Fruit fly (Drosophila melanogaster) whole organism, embryonic: ENCODE results near the gene beag.

Experiments
- Blimp-1 ChIP-seq: fragments of 200-800 bp; sonication (Bioruptor generic); optimal IDR thresholded peaks from 3 replicates; lab custom pipeline; 2018; ENCODE audit warnings: missing biosample characterization, missing genetic modification characterization, mild to moderate bottlenecking, moderate library complexity, missing genetic modification reagents
- Bteb2 ChIP-seq: fragments of 200-800 bp; sonication (Bioruptor generic); optimal IDR thresholded peaks from 2 replicates; lab custom pipeline; 2016; ENCODE audit warnings: missing biosample characterization, missing genetic modification characterization
- CG11093 ChIP-seq: fragments of 200-800 bp; sonication (Bioruptor generic); IDR thresholded peaks from 3 replicates; pipeline ENCODE4 v1.3.6; 2022; ENCODE audit warnings: missing biosample characterization, missing genetic modification characterization
- CG11695 ChIP-seq: fragments of 200-800 bp; sonication (Bioruptor generic); IDR thresholded peaks from 3 replicates; pipeline ENCODE4 v1.3.6; 2022; ENCODE audit warnings: missing biosample characterization, missing genetic modification characterization
- CG11723 ChIP-seq: fragments of 200-800 bp; sonication (Bioruptor generic); optimal IDR thresholded peaks from 2 replicates; lab custom pipeline; 2017; ENCODE audit warnings: missing biosample characterization, mild to moderate bottlenecking, missing genetic modification characterization
- CG13424 ChIP-seq: fragments of 200-800 bp; sonication (Bioruptor generic); optimal IDR thresholded peaks from 2 replicates; lab custom pipeline; 2019; ENCODE audit warnings: missing biosample characterization, mild to moderate bottlenecking, missing genetic modification characterization, moderate library complexity
- CG14050 ChIP-seq: fragments of 200-800 bp; sonication (Bioruptor generic); IDR thresholded peaks from 3 replicates; pipeline ENCODE4 v1.3.6; 2022; ENCODE audit warnings: missing biosample characterization, missing genetic modification characterization
- CG15011 ChIP-seq: fragments of 200-800 bp; sonication (Bioruptor generic); optimal IDR thresholded peaks from 3 replicates; lab custom pipeline; 2018; ENCODE audit warnings: missing biosample characterization, mild to moderate bottlenecking, missing genetic modification characterization
- CG15269 ChIP-seq: fragments of 200-800 bp; sonication (Bioruptor generic); optimal IDR thresholded peaks from 2 replicates; lab custom pipeline; 2018; ENCODE audit warnings: missing biosample characterization, mild to moderate bottlenecking, missing genetic modification characterization, moderate library complexity
- CG1647 ChIP-seq: fragments of 200-800 bp; sonication (Bioruptor generic); optimal IDR thresholded peaks from 3 replicates; lab custom pipeline; 2016; ENCODE audit warnings: missing biosample characterization, missing genetic modification characterization
- CG31441 ChIP-seq: fragments of 200-800 bp; sonication (Bioruptor generic); IDR thresholded peaks from 2 replicates; pipeline ENCODE4 v1.3.6; 2022; ENCODE audit warnings: missing biosample characterization, missing genetic modification characterization
- CG3838 ChIP-seq: fragments of 200-800 bp; sonication (Bioruptor generic); optimal IDR thresholded peaks from 3 replicates; lab custom pipeline; 2016; ENCODE audit warnings: missing biosample characterization, missing genetic modification characterization
- CG42726 ChIP-seq: fragments of 200-800 bp; sonication (Bioruptor generic); IDR thresholded peaks from 2 replicates; pipeline ENCODE4 v1.3.6; 2022; ENCODE audit warnings: missing biosample characterization, missing genetic modification characterization; ENCODE audit not compliant: partially characterized antibody
- CG5245 ChIP-seq: fragments of 200-800 bp; sonication (Bioruptor generic); optimal IDR thresholded peaks from 3 replicates; lab custom pipeline; 2016; ENCODE audit warnings: missing biosample characterization, missing genetic modification characterization
- CG6854 ChIP-seq: fragments of 200-800 bp; sonication (Bioruptor generic); optimal IDR thresholded peaks from 3 replicates; lab custom pipeline; 2017; ENCODE audit warnings: missing biosample characterization, mild to moderate bottlenecking, missing genetic modification characterization
- Deaf1 ChIP-seq: fragments of 200-800 bp; optimal IDR thresholded peaks from 3 replicates; lab custom pipeline; 2019; ENCODE audit warnings: missing biosample characterization, mild to moderate bottlenecking, missing genetic modification characterization, moderate library complexity
- Drgx ChIP-seq: fragments of 200-800 bp; sonication (Bioruptor generic); IDR thresholded peaks from 2 replicates; pipeline ENCODE4 v1.3.6; 2022; ENCODE audit warnings: missing biosample characterization, missing genetic modification characterization
- Elba2 ChIP-seq: fragments of 200-800 bp; sonication (Bioruptor generic); optimal IDR thresholded peaks from 3 replicates; lab custom pipeline; 2016; ENCODE audit warnings: missing biosample characterization, missing genetic modification characterization
- H2.0 ChIP-seq: fragments of 200-800 bp; sonication (Bioruptor generic); IDR thresholded peaks from 2 replicates; pipeline ENCODE4 v1.3.6; 2022; ENCODE audit warnings: missing biosample characterization, missing genetic modification characterization
- HLH54F ChIP-seq: fragments of 200-800 bp; sonication (Bioruptor generic); optimal IDR thresholded peaks from 3 replicates; lab custom pipeline; 2016; ENCODE audit warnings: missing biosample characterization, missing genetic modification characterization
- Lhr ChIP-seq: fragments of 200-800 bp; sonication (Bioruptor generic); optimal IDR thresholded peaks from 3 replicates; lab custom pipeline; 2017; ENCODE audit warnings: mild to moderate bottlenecking, missing biosample characterization, missing genetic modification reagents, missing genetic modification characterization
- NC2α ChIP-seq: fragments of 200-800 bp; sonication (Bioruptor generic); optimal IDR thresholded peaks from 2 replicates; lab custom pipeline; 2016; ENCODE audit warnings: missing biosample characterization, missing genetic modification characterization
- Nf-YB ChIP-seq: fragments of 200-800 bp; sonication (Bioruptor generic); optimal IDR thresholded peaks from 3 replicates; lab custom pipeline; 2019; ENCODE audit warnings: missing biosample characterization, mild to moderate bottlenecking, missing genetic modification characterization, moderate library complexity
- Optix ChIP-seq: fragments of 200-800 bp; sonication (Bioruptor generic); IDR thresholded peaks from 3 replicates; pipeline ENCODE4 v1.3.6; 2022; ENCODE audit warnings: missing biosample characterization, missing genetic modification characterization
- Rx ChIP-seq: fragments of 200-800 bp; sonication (Bioruptor generic); IDR thresholded peaks from 2 replicates; pipeline ENCODE4 v1.3.6; 2022; ENCODE audit warnings: missing biosample characterization, missing genetic modification characterization
- Sry-δ ChIP-seq: fragments of 200-800 bp; sonication (Bioruptor generic); optimal IDR thresholded peaks from 2 replicates; lab custom pipeline; 2016; ENCODE audit warnings: missing biosample characterization, missing genetic modification characterization
- ase ChIP-seq: fragments of 200-800 bp; sonication (Bioruptor generic); IDR thresholded peaks from 3 replicates; pipeline ENCODE4 v1.3.6; 2022; ENCODE audit warnings: missing biosample characterization, missing genetic modification characterization
- cg ChIP-seq: fragments of 200-800 bp; sonication (Bioruptor generic); optimal IDR thresholded peaks from 3 replicates; lab custom pipeline; 2019; ENCODE audit warnings: missing biosample characterization, mild to moderate bottlenecking, missing genetic modification characterization, moderate library complexity
- crc ChIP-seq: fragments of 200-800 bp; sonication (Bioruptor generic); optimal IDR thresholded peaks from 2 replicates; lab custom pipeline; 2016; ENCODE audit warnings: missing biosample characterization, missing genetic modification characterization
- dimm ChIP-seq: fragments of 200-800 bp; sonication (Bioruptor generic); IDR thresholded peaks from 2 replicates; pipeline ENCODE4 v1.3.6; 2022; ENCODE audit warnings: missing biosample characterization, missing genetic modification characterization
- dm ChIP-seq: fragments of 200-800 bp; sonication (Bioruptor generic); optimal IDR thresholded peaks from 3 replicates; lab custom pipeline; 2016; ENCODE audit warnings: missing biosample characterization, missing genetic modification characterization
- fru ChIP-seq: fragments of >200 bp; optimal IDR thresholded peaks from 2 replicates; lab custom pipeline; 2017
- gce ChIP-seq: fragments of 200-800 bp; sonication (Bioruptor generic); IDR thresholded peaks from 3 replicates; pipeline ENCODE4 v1.3.6; 2022; ENCODE audit warnings: missing biosample characterization, missing genetic modification characterization
- gcm ChIP-seq: fragments of 200-800 bp; sonication (Bioruptor generic); optimal IDR thresholded peaks from 2 replicates; lab custom pipeline; 2019; ENCODE audit warnings: missing biosample characterization, mild to moderate bottlenecking, missing genetic modification characterization, moderate library complexity
- ham ChIP-seq: fragments of 200-800 bp; sonication (Bioruptor generic); IDR thresholded peaks from 2 replicates; pipeline ENCODE4 v1.3.6; 2022; ENCODE audit warnings: missing biosample characterization, missing genetic modification characterization
- inv ChIP-seq: fragments of 200-800 bp; sonication (Bioruptor generic); IDR thresholded peaks from 2 replicates; pipeline ENCODE4 v1.3.6; 2022; ENCODE audit warnings: missing biosample characterization, missing genetic modification characterization; ENCODE audit not compliant: partially characterized antibody
- lab ChIP-seq: fragments of 200-800 bp; sonication (Bioruptor generic); optimal IDR thresholded peaks from 3 replicates; lab custom pipeline; 2017; ENCODE audit warnings: missing biosample characterization, missing genetic modification characterization, mild to moderate bottlenecking, moderate library complexity, missing genetic modification reagents
- lov ChIP-seq, 2 experiments: fragments of 200-800 bp in 1 of 2; fragments of >200 bp in 1 of 2; sonication (Bioruptor generic) in 1 of 2; IDR thresholded peaks in 1 of 2; optimal IDR thresholded peaks in 1 of 2; 2 replicates in 1 of 2; 3 replicates in 1 of 2; pipeline versions ENCODE4 v1.3.6 to Lab custom; 2017 to 2022; ENCODE audit warnings: missing biosample characterization in 1 of 2, missing genetic modification characterization in 1 of 2
- nau ChIP-seq: fragments of 200-800 bp; sonication (Bioruptor generic); optimal IDR thresholded peaks from 3 replicates; lab custom pipeline; 2017; ENCODE audit warnings: missing biosample characterization, mild to moderate bottlenecking, missing genetic modification characterization, missing genetic modification reagents
- odd ChIP-seq: fragments of 200-800 bp; sonication (Bioruptor generic); optimal IDR thresholded peaks from 2 replicates; lab custom pipeline; 2017; ENCODE audit warnings: missing biosample characterization, mild to moderate bottlenecking, missing genetic modification characterization
- onecut ChIP-seq: fragments of 200-800 bp; sonication (Bioruptor generic); IDR thresholded peaks from 2 replicates; pipeline ENCODE4 v1.3.6; 2022; ENCODE audit warnings: missing biosample characterization, missing genetic modification characterization
- org-1 ChIP-seq: fragments of 200-800 bp; sonication (Bioruptor generic); optimal IDR thresholded peaks from 2 replicates; lab custom pipeline; 2017; ENCODE audit warnings: missing biosample characterization, missing genetic modification characterization
- pfk ChIP-seq: fragments of 200-800 bp; sonication (Bioruptor generic); optimal IDR thresholded peaks from 2 replicates; lab custom pipeline; 2018; ENCODE audit warnings: missing biosample characterization, mild to moderate bottlenecking, missing genetic modification characterization, moderate library complexity
- phol ChIP-seq: fragments of 200-800 bp; sonication (Bioruptor generic); optimal IDR thresholded peaks from 3 replicates; lab custom pipeline; 2018; ENCODE audit warnings: missing biosample characterization, mild to moderate bottlenecking, missing genetic modification characterization, moderate library complexity
- pzg ChIP-seq: fragments of 200-800 bp; sonication (Bioruptor generic); optimal IDR thresholded peaks from 3 replicates; lab custom pipeline; 2018; ENCODE audit warnings: missing biosample characterization, mild to moderate bottlenecking, missing genetic modification characterization, moderate library complexity
- schlank ChIP-seq: fragments of 200-800 bp; sonication (Bioruptor generic); optimal IDR thresholded peaks from 2 replicates; lab custom pipeline; 2018; ENCODE audit warnings: missing biosample characterization, mild to moderate bottlenecking, missing genetic modification characterization
- slbo ChIP-seq: fragments of 200-800 bp; sonication (Bioruptor generic); IDR thresholded peaks from 2 replicates; pipeline ENCODE4 v1.3.6; 2022; ENCODE audit warnings: missing biosample characterization, missing genetic modification characterization
- sug ChIP-seq: fragments of 200-800 bp; optimal IDR thresholded peaks from 2 replicates; lab custom pipeline; 2019; ENCODE audit warnings: missing biosample characterization, mild to moderate bottlenecking, missing genetic modification characterization, moderate library complexity
- tap ChIP-seq: fragments of 200-800 bp; optimal IDR thresholded peaks from 3 replicates; lab custom pipeline; 2019; ENCODE audit warnings: missing biosample characterization, mild to moderate bottlenecking, missing genetic modification characterization, moderate library complexity
- zf30C ChIP-seq: fragments of 200-800 bp; sonication (Bioruptor generic); optimal IDR thresholded peaks from 3 replicates; lab custom pipeline; 2018; ENCODE audit warnings: missing biosample characterization, mild to moderate bottlenecking, missing genetic modification characterization

Gene beag

DNA sequence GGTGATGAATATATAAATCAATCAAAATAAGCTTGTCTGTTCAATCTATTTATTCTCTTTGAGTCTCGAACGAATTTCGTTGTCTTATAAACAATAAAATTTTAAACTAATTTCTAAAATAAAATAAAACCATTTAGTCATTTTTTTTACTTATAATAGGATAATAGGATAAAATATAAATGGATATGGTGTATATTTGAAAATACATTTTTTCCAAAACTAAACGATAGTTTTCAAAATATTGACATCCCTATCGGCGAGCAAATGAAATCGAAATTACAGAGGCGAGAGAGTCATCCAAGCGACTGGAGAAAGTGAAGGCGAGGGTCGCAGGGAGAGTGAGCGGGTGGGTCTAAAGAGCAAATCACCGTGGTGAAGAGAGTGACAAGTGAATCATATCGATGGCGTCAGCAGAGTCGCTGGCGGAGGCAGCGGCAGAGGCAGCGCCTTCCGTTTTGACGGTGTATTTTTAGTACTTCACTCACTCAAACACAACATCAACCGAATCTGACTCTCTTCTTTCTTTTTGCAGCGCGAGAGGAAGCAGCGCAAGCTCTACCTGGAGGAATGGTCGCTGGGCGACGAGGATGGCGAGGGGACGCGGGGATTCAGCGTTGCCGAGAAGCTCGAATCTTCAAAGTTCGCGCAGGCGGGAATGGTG, 7.3 kb downstream of the beag start (continued):
- peak; percentile 42 for TF ChIP-seq cg
- no peak for TF ChIP-seq zf30C
- TF ChIP-seq phol (tag; lab: Kevin White, UChicago) = peak; percentile 98
- peak; percentile 98 for TF ChIP-seq odd (GFP tag; lab: Kevin White, UChicago)
- TF ChIP-seq Sry-δ (GFP tag; lab: Kevin White, UChicago) = peak; percentile 66
- no peak for TF ChIP-seq CG11695 (GFP tag; lab: Robert Waterston, UW)
- peak; percentile 94 for TF ChIP-seq Lhr (GFP tag; lab: Kevin White, UChicago)
- TF ChIP-seq CG15269 (tag; lab: Kevin White, UChicago) = peak; percentile 98
- TF ChIP-seq Rx (GFP tag; lab: Robert Waterston, UW) = no peak
- no peak for TF ChIP-seq CG31441 (GFP tag; lab: Robert Waterston, UW)
- TF ChIP-seq CG6854 (GFP tag; lab: Kevin White, UChicago) = peak; percentile 98
- TF ChIP-seq CG42726 (GFP tag; lab: Robert Waterston, UW) = no peak
- peak; percentile 86 for TF ChIP-seq schlank (tag; lab: Kevin White, UChicago)
- TF ChIP-seq lov (optimal IDR thresholded peaks at IDR 0.05; lab: Kevin White, UChicago) = no peak
- no peak for TF ChIP-seq lov (GFP tag; IDR thresholded peaks at IDR 0.05; lab: Robert Waterston, UW)
- peak; percentile 99 for TF ChIP-seq gcm (GFP tag; lab: Kevin White, UChicago)
- no peak for TF ChIP-seq slbo (GFP tag; lab: Robert Waterston, UW)
- peak; percentile 90 for TF ChIP-seq Deaf1
- TF ChIP-seq CG13424 = peak; percentile 99
- no peak for TF ChIP-seq Optix (GFP tag; lab: Robert Waterston, UW)
- TF ChIP-seq tap (tag; lab: Kevin White, UChicago) = peak; percentile 98
- no peak for TF ChIP-seq fru (lab: Kevin White, UChicago)
- TF ChIP-seq pfk (GFP tag; lab: Kevin White, UChicago) = peak; percentile 71
- no peak for TF ChIP-seq NC2α
- peak; percentile 88 for TF ChIP-seq onecut (GFP tag; lab: Robert Waterston, UW)
- TF ChIP-seq Bteb2 (GFP tag; lab: Kevin White, UChicago) = peak; percentile 80
- TF ChIP-seq CG5245 (GFP tag; lab: Kevin White, UChicago) = peak; percentile 74
- peak; percentile 19 for TF ChIP-seq crc (GFP tag; lab: Kevin White, UChicago)
- no peak for TF ChIP-seq ase (GFP tag; lab: Robert Waterston, UW)
- TF ChIP-seq CG3838 (GFP tag; lab: Kevin White, UChicago) = peak; percentile 85
- TF ChIP-seq lab (GFP tag; lab: Kevin White, UChicago) = peak; percentile 99
- no peak for TF ChIP-seq inv
- TF ChIP-seq H2.0 = no peak
- no peak for TF ChIP-seq gce (GFP tag; lab: Robert Waterston, UW)
- TF ChIP-seq nau (GFP tag; lab: Kevin White, UChicago) = peak; percentile 96
- peak; percentile 99 for TF ChIP-seq sug (tag; lab: Kevin White, UChicago)
- peak; percentile 66 for TF ChIP-seq HLH54F (GFP tag; lab: Kevin White, UChicago)
- peak; percentile 85 for TF ChIP-seq CG11093 (GFP tag; lab: Robert Waterston, UW)
- TF ChIP-seq Drgx (GFP tag; lab: Robert Waterston, UW) = no peak
- TF ChIP-seq ham (GFP tag; lab: Robert Waterston, UW) = no peak
- no peak for TF ChIP-seq pzg (GFP tag; lab: Kevin White, UChicago)
- no peak for TF ChIP-seq dimm
- no peak for TF ChIP-seq CG14050 (GFP tag; lab: Robert Waterston, UW)
- TF ChIP-seq dm (GFP tag; lab: Kevin White, UChicago) = no peak
- TF ChIP-seq CG15011 (GFP tag; lab: Kevin White, UChicago) = peak; percentile 97
- TF ChIP-seq org-1 (GFP tag; lab: Kevin White, UChicago) = peak; percentile 95
- TF ChIP-seq CG11723 = peak; percentile 93
- TF ChIP-seq Elba2 (GFP tag; lab: Kevin White, UChicago) = peak; percentile 29
- peak; percentile 100 for TF ChIP-seq Blimp-1 (GFP tag; lab: Kevin White, UChicago)
- TF ChIP-seq CG1647 (GFP tag; lab: Kevin White, UChicago) = peak; percentile 71
- peak; percentile 92 for TF ChIP-seq Nf-YB (GFP tag; lab: Kevin White, UChicago)
